Worm (Caenorhabditis elegans): ENCODE data around the gene F08H9.2.

F08H9.2 gene

ce11 chrV:14432259-14432658 is 28.2 kb upstream of the F08H9.2 start, which contains the start of gene egl-1:
Gene egl-1 (minus strand): TSS chrV:14432359.
- TF ChIP-seq him-1 (tag; optimal IDR thresholded peaks at IDR 0.05): no peak
- no peak for TF ChIP-seq W03F9.2 (tag; optimal IDR thresholded peaks at IDR 0.05)
- no peak for TF ChIP-seq dao-5 (tag; optimal IDR thresholded peaks at IDR 0.05)

ce11 chrV:14433584-14433983 is 26.9 kb upstream of the F08H9.2 start:
- TF ChIP-seq W03F9.2 (tag; optimal IDR thresholded peaks at IDR 0.05) (no peak), him-1 (tag; optimal IDR thresholded peaks at IDR 0.05) (no peak), dao-5 (tag; optimal IDR thresholded peaks at IDR 0.05) (no peak)

- no peak for TF ChIP-seq him-1 (tag; optimal IDR thresholded peaks at IDR 0.05)
- TF ChIP-seq dao-5 (tag; optimal IDR thresholded peaks at IDR 0.05): no peak
- TF ChIP-seq W03F9.2 (tag; optimal IDR thresholded peaks at IDR 0.05): no peak
These were observed 24.3 kb upstream of the F08H9.2 start for ce11 chrV:14436195-14436594.

- TF ChIP-seq dao-5 (tag; optimal IDR thresholded peaks at IDR 0.05): no peak
- TF ChIP-seq him-1 (tag; optimal IDR thresholded peaks at IDR 0.05): no peak
- no peak for TF ChIP-seq W03F9.2 (tag; optimal IDR thresholded peaks at IDR 0.05)
These were observed 23.1 kb upstream of the F08H9.2 start for ce11 chrV:14437355-14437754.

- TF ChIP-seq dao-5 (tag; optimal IDR thresholded peaks at IDR 0.05): no peak
- TF ChIP-seq him-1 (tag; optimal IDR thresholded peaks at IDR 0.05): no peak
- no peak for TF ChIP-seq W03F9.2 (tag; optimal IDR thresholded peaks at IDR 0.05)
These were observed 22.2 kb upstream of the F08H9.2 start for ce11 chrV:14438099-14438739.

ce11 chrV:14439236-14439635 is 21.2 kb upstream of the F08H9.2 start:
- no peak for TF ChIP-seq W03F9.2 (tag; optimal IDR thresholded peaks at IDR 0.05)
- no peak for TF ChIP-seq dao-5 (tag; optimal IDR thresholded peaks at IDR 0.05)
- TF ChIP-seq him-1 (tag; optimal IDR thresholded peaks at IDR 0.05): no peak

- TF ChIP-seq dao-5 (tag; optimal IDR thresholded peaks at IDR 0.05) (no peak), him-1 (tag; optimal IDR thresholded peaks at IDR 0.05) (no peak), W03F9.2 (tag; optimal IDR thresholded peaks at IDR 0.05) (no peak)
These were observed 19.6 kb upstream of the F08H9.2 start, which contains the start of gene F23B12.4 for ce11 chrV:14440841-14441240. Gene F23B12.4 (plus strand): TSS chrV:14441141.

ce11 chrV:14446453-14446852 is 14.0 kb upstream of the F08H9.2 start:
- TF ChIP-seq dao-5 (tag; optimal IDR thresholded peaks at IDR 0.05): no peak
- TF ChIP-seq him-1 (tag; optimal IDR thresholded peaks at IDR 0.05): no peak
- TF ChIP-seq W03F9.2 (tag; optimal IDR thresholded peaks at IDR 0.05): no peak

ce11 chrV:14447240-14447763 is 13.2 kb upstream of the F08H9.2 start, which contains the start of the genes dlat-1 and fntb-1:
Gene dlat-1 (minus strand): TSS chrV:14447290.
Gene fntb-1 (plus strand): TSS chrV:14447651.
- no peak for TF ChIP-seq him-1 (tag; optimal IDR thresholded peaks at IDR 0.05)
- TF ChIP-seq dao-5 (tag; optimal IDR thresholded peaks at IDR 0.05): no peak
- TF ChIP-seq W03F9.2 (tag; optimal IDR thresholded peaks at IDR 0.05): no peak

ce11 chrV:14448669-14449068 is 11.8 kb upstream of the F08H9.2 start:
- no peak for TF ChIP-seq W03F9.2 (tag; optimal IDR thresholded peaks at IDR 0.05)
- TF ChIP-seq dao-5 (tag; optimal IDR thresholded peaks at IDR 0.05): no peak
- TF ChIP-seq him-1 (tag; optimal IDR thresholded peaks at IDR 0.05): no peak

ce11 chrV:14449397-14449796 is 11.1 kb upstream of the F08H9.2 start, which contains the start of gene F23B12.7:
Gene F23B12.7 (plus strand): TSS chrV:14449697.
- TF ChIP-seq him-1 (tag; optimal IDR thresholded peaks at IDR 0.05) (no peak), W03F9.2 (tag; optimal IDR thresholded peaks at IDR 0.05) (no peak), dao-5 (tag; optimal IDR thresholded peaks at IDR 0.05) (no peak)

- TF ChIP-seq dao-5 (tag; optimal IDR thresholded peaks at IDR 0.05): no peak
- no peak for TF ChIP-seq W03F9.2 (tag; optimal IDR thresholded peaks at IDR 0.05)
- TF ChIP-seq him-1 (tag; optimal IDR thresholded peaks at IDR 0.05): no peak
These were observed 3.8 kb upstream of the F08H9.2 start, which contains the start of gene bmk-1 for ce11 chrV:14456626-14457025. Gene bmk-1 (minus strand): TSS chrV:14456984.

ce11 chrV:14457070-14457469 is 3.4 kb upstream of the F08H9.2 start, which contains the start of gene coh-3:
Gene coh-3 (plus strand): TSS chrV:14457422.
- TF ChIP-seq him-1 (tag; optimal IDR thresholded peaks at IDR 0.05): no peak
- TF ChIP-seq dao-5 (tag; optimal IDR thresholded peaks at IDR 0.05): no peak
- TF ChIP-seq W03F9.2 (tag; optimal IDR thresholded peaks at IDR 0.05): peak; percentile 48

- TF ChIP-seq W03F9.2 (tag; optimal IDR thresholded peaks at IDR 0.05) (no peak), him-1 (tag; optimal IDR thresholded peaks at IDR 0.05) (no peak), dao-5 (tag; optimal IDR thresholded peaks at IDR 0.05) (no peak)
These were observed 343 bp upstream of the F08H9.2 start for ce11 chrV:14460122-14460521.

All from whole organism, L4/young adult.